Fruit fly (Drosophila melanogaster) whole organism, prepupa: ENCODE measurements around the gene tey.
A peak's percentile ranks its signal among the peaks of the same experiment; 100 is the strongest.

ENCODE experiments used
- Blimp-1 ChIP-seq: fragments of 200-800 bp; sonication (Bioruptor generic); optimal IDR thresholded peaks from 3 replicates; lab custom pipeline; 2017; ENCODE audit warnings: missing biosample characterization, missing genetic modification characterization, mild to moderate bottlenecking, moderate library complexity, missing genetic modification reagents
- CG10631 ChIP-seq: fragments of 200-800 bp; sonication (Bioruptor generic); optimal IDR thresholded peaks from 2 replicates; lab custom pipeline; 2016; ENCODE audit warnings: missing biosample characterization, missing genetic modification characterization
- CG10669 ChIP-seq: fragments of 200-800 bp; sonication (Bioruptor generic); optimal IDR thresholded peaks from 3 replicates; lab custom pipeline; 2018; ENCODE audit warnings: missing biosample characterization, mild to moderate bottlenecking, missing genetic modification characterization, moderate library complexity
- CG11294 ChIP-seq: fragments of 200-800 bp; sonication (Bioruptor generic); IDR thresholded peaks from 2 replicates; pipeline ENCODE4 v1.3.6; 2022; ENCODE audit warnings: missing biosample characterization, missing genetic modification characterization
- CG11902 ChIP-seq: fragments of 200-800 bp; sonication (Bioruptor generic); optimal IDR thresholded peaks from 3 replicates; lab custom pipeline; 2016; ENCODE audit warnings: missing biosample characterization, missing genetic modification characterization
- CG1621 ChIP-seq: fragments of 200-800 bp; sonication (Bioruptor generic); optimal IDR thresholded peaks from 3 replicates; lab custom pipeline; 2018; ENCODE audit warnings: missing biosample characterization, mild to moderate bottlenecking, missing genetic modification characterization
- CG16779 ChIP-seq: fragments of 200-800 bp; sonication (Bioruptor generic); optimal IDR thresholded peaks from 3 replicates; lab custom pipeline; 2017; ENCODE audit warnings: missing biosample characterization, mild to moderate bottlenecking, missing genetic modification characterization
- CG3032 ChIP-seq: fragments of 200-800 bp; optimal IDR thresholded peaks from 2 replicates; lab custom pipeline; 2019; ENCODE audit warnings: missing biosample characterization, mild to moderate bottlenecking, missing genetic modification characterization, moderate library complexity
- CG31627 ChIP-seq: fragments of 200-800 bp; sonication (Bioruptor generic); optimal IDR thresholded peaks from 3 replicates; lab custom pipeline; 2016; ENCODE audit warnings: missing biosample characterization, missing genetic modification characterization
- CG32006 ChIP-seq: fragments of 200-800 bp; sonication (Bioruptor generic); optimal IDR thresholded peaks from 3 replicates; lab custom pipeline; 2017; ENCODE audit warnings: missing biosample characterization, mild to moderate bottlenecking, missing genetic modification characterization
- CG34406 ChIP-seq: fragments of 200-800 bp; sonication (Bioruptor generic); optimal IDR thresholded peaks from 3 replicates; lab custom pipeline; 2016; ENCODE audit warnings: missing biosample characterization, missing genetic modification characterization
- CG3919 ChIP-seq: fragments of 200-800 bp; sonication (Bioruptor generic); optimal IDR thresholded peaks from 3 replicates; lab custom pipeline; 2016; ENCODE audit warnings: missing biosample characterization, missing genetic modification characterization
- CG4318 ChIP-seq: fragments of 200-800 bp; sonication (Bioruptor generic); optimal IDR thresholded peaks from 3 replicates; lab custom pipeline; 2017; ENCODE audit warnings: missing biosample characterization, mild to moderate bottlenecking, missing genetic modification characterization
- CG6163 ChIP-seq: fragments of 200-800 bp; sonication (Bioruptor generic); IDR thresholded peaks from 3 replicates; pipeline ENCODE4 v1.3.6; 2022; ENCODE audit warnings: missing biosample characterization, missing genetic modification characterization
- CG6792 ChIP-seq: fragments of 200-800 bp; sonication (Bioruptor generic); optimal IDR thresholded peaks from 3 replicates; lab custom pipeline; 2016; ENCODE audit warnings: missing biosample characterization, missing genetic modification characterization
- CG6808 ChIP-seq: fragments of 200-800 bp; sonication (Bioruptor generic); optimal IDR thresholded peaks from 3 replicates; lab custom pipeline; 2017; ENCODE audit warnings: missing biosample characterization, missing genetic modification characterization, mild to moderate bottlenecking, moderate library complexity, missing genetic modification reagents
- CG6854 ChIP-seq: fragments of 200-800 bp; sonication (Bioruptor generic); optimal IDR thresholded peaks from 2 replicates; lab custom pipeline; 2017; ENCODE audit warnings: missing biosample characterization, mild to moderate bottlenecking, missing genetic modification characterization
- CG7368 ChIP-seq: fragments of 200-800 bp; sonication (Bioruptor generic); optimal IDR thresholded peaks from 3 replicates; lab custom pipeline; 2016; ENCODE audit warnings: missing biosample characterization, missing genetic modification characterization
- CG8632 ChIP-seq: fragments of 200-800 bp; sonication (Bioruptor generic); optimal IDR thresholded peaks from 3 replicates; lab custom pipeline; 2016; ENCODE audit warnings: missing biosample characterization, missing genetic modification characterization
- CG9139 ChIP-seq: fragments of 200-800 bp; sonication (Bioruptor generic); optimal IDR thresholded peaks from 3 replicates; lab custom pipeline; 2017; ENCODE audit warnings: missing biosample characterization, mild to moderate bottlenecking, missing genetic modification characterization
- Eip75B ChIP-seq: fragments of 200-800 bp; sonication (Bioruptor generic); optimal IDR thresholded peaks from 3 replicates; lab custom pipeline; 2016; ENCODE audit warnings: missing biosample characterization, missing genetic modification characterization
- Eip78C ChIP-seq: fragments of 200-800 bp; sonication (Bioruptor generic); peaks from one replicate; lab custom pipeline; 2016; ENCODE audit warnings: missing biosample characterization, missing genetic modification characterization
- Eip93F ChIP-seq: fragments of 200-800 bp; sonication (Bioruptor generic); optimal IDR thresholded peaks from 2 replicates; lab custom pipeline; 2016; ENCODE audit warnings: missing biosample characterization, mild to moderate bottlenecking, missing genetic modification characterization
- Ets21C ChIP-seq: fragments of 200-800 bp; sonication (Bioruptor generic); optimal IDR thresholded peaks from 3 replicates; lab custom pipeline; 2016; ENCODE audit warnings: missing biosample characterization, missing genetic modification characterization
- Ets96B ChIP-seq: fragments of 200-800 bp; optimal IDR thresholded peaks from 2 replicates; lab custom pipeline; 2019; ENCODE audit warnings: missing biosample characterization, mild to moderate bottlenecking, missing genetic modification characterization, moderate library complexity
- Gug ChIP-seq: fragments of 200-800 bp; sonication (Bioruptor generic); IDR thresholded peaks from 2 replicates; pipeline ENCODE4 v1.3.6; 2022; ENCODE audit warnings: missing biosample characterization, missing genetic modification characterization
- Hr38 ChIP-seq: sonication (Bioruptor generic); optimal IDR thresholded peaks from 2 replicates; lab custom pipeline; 2016; ENCODE audit warnings: missing biosample characterization, missing genetic modification characterization
- Hr39 ChIP-seq: fragments of 200-800 bp; sonication (Bioruptor generic); optimal IDR thresholded peaks from 2 replicates; lab custom pipeline; 2016; ENCODE audit warnings: missing biosample characterization, missing genetic modification characterization
- Hr4 ChIP-seq: fragments of 200-800 bp; sonication (Bioruptor generic); optimal IDR thresholded peaks from 3 replicates; lab custom pipeline; 2016; ENCODE audit warnings: missing biosample characterization, missing genetic modification characterization
- Lpt ChIP-seq: fragments of 200-800 bp; sonication (Bioruptor generic); optimal IDR thresholded peaks from 3 replicates; lab custom pipeline; 2016; ENCODE audit warnings: missing biosample characterization, missing genetic modification characterization
- Met ChIP-seq: fragments of 200-800 bp; sonication (Bioruptor generic); optimal IDR thresholded peaks from 3 replicates; lab custom pipeline; 2016; ENCODE audit warnings: missing biosample characterization, missing genetic modification characterization
- OdsH ChIP-seq: fragments of 200-800 bp; sonication (Bioruptor generic); optimal IDR thresholded peaks from 3 replicates; lab custom pipeline; 2016; ENCODE audit warnings: missing biosample characterization, missing genetic modification characterization
- Smox ChIP-seq: fragments of 200-800 bp; sonication (Bioruptor generic); optimal IDR thresholded peaks from 3 replicates; lab custom pipeline; 2016; ENCODE audit warnings: missing biosample characterization, missing genetic modification characterization
- Sox102F ChIP-seq: fragments of 200-800 bp; sonication (Bioruptor generic); optimal IDR thresholded peaks from 2 replicates; lab custom pipeline; 2016; ENCODE audit warnings: missing biosample characterization, mild to moderate bottlenecking, missing genetic modification characterization
- Sox15 ChIP-seq: fragments of 200-800 bp; sonication (Bioruptor generic); optimal IDR thresholded peaks from 3 replicates; lab custom pipeline; 2016; ENCODE audit warnings: missing biosample characterization, missing genetic modification characterization
- acj6 ChIP-seq: fragments of 200-800 bp; sonication (Bioruptor generic); optimal IDR thresholded peaks from 3 replicates; lab custom pipeline; 2016; ENCODE audit warnings: missing biosample characterization, missing genetic modification characterization
- cyc ChIP-seq: fragments of 200-800 bp; sonication (Bioruptor generic); optimal IDR thresholded peaks from 3 replicates; lab custom pipeline; 2016; ENCODE audit warnings: missing biosample characterization, missing genetic modification characterization
- dac ChIP-seq: fragments of 200-800 bp; sonication (Bioruptor generic); optimal IDR thresholded peaks from 2 replicates; lab custom pipeline; 2017; ENCODE audit warnings: missing biosample characterization, mild to moderate bottlenecking, missing genetic modification characterization
- dsx ChIP-seq: fragments of 200-800 bp; optimal IDR thresholded peaks from 3 replicates; lab custom pipeline; 2019; ENCODE audit warnings: missing biosample characterization, mild to moderate bottlenecking, missing genetic modification characterization, moderate library complexity; ENCODE audit not compliant: poor library complexity, severe bottlenecking
- eg ChIP-seq: fragments of 200-800 bp; sonication (Bioruptor generic); IDR thresholded peaks from 3 replicates; pipeline ENCODE4 v1.3.6; 2022; ENCODE audit warnings: missing biosample characterization, missing genetic modification characterization
- esn ChIP-seq: fragments of 200-800 bp; sonication (Bioruptor generic); optimal IDR thresholded peaks from 2 replicates; lab custom pipeline; 2016; ENCODE audit warnings: missing biosample characterization, mild to moderate bottlenecking, missing genetic modification characterization, moderate library complexity
- fd59A ChIP-seq: fragments of 200-800 bp; sonication (Bioruptor generic); optimal IDR thresholded peaks from 2 replicates; lab custom pipeline; 2017; ENCODE audit warnings: missing biosample characterization, mild to moderate bottlenecking, missing genetic modification characterization, missing genetic modification reagents
- fd85E ChIP-seq: fragments of 200-800 bp; sonication (Bioruptor generic); optimal IDR thresholded peaks from 3 replicates; lab custom pipeline; 2016; ENCODE audit warnings: missing biosample characterization, missing genetic modification characterization
- fkh ChIP-seq: fragments of 200-800 bp; sonication (Bioruptor generic); optimal IDR thresholded peaks from 3 replicates; lab custom pipeline; 2017; ENCODE audit warnings: missing biosample characterization, mild to moderate bottlenecking, missing genetic modification characterization, moderate library complexity
- net ChIP-seq: fragments of 200-800 bp; sonication (Bioruptor generic); optimal IDR thresholded peaks from 3 replicates; lab custom pipeline; 2016; ENCODE audit warnings: missing biosample characterization, missing genetic modification characterization
- pdm3 ChIP-seq: fragments of 200-800 bp; sonication (Bioruptor generic); optimal IDR thresholded peaks from 3 replicates; lab custom pipeline; 2016; ENCODE audit warnings: missing biosample characterization, missing genetic modification characterization
- salr ChIP-seq, 2 experiments: fragments of 200-800 bp; sonication (Bioruptor generic); optimal IDR thresholded peaks; 3 replicates each; lab custom pipeline; 2016 to 2018; ENCODE audit warnings: missing biosample characterization in 2 of 2, missing genetic modification characterization in 2 of 2, mild to moderate bottlenecking in 1 of 2
- spab ChIP-seq: fragments of 200-800 bp; sonication (Bioruptor generic); optimal IDR thresholded peaks from 2 replicates; lab custom pipeline; 2017; ENCODE audit warnings: missing biosample characterization, mild to moderate bottlenecking, missing genetic modification characterization, missing genetic modification reagents
- svp ChIP-seq: fragments of 200-800 bp; sonication (Bioruptor generic); peaks from one replicate; lab custom pipeline; 2016; ENCODE audit warnings: missing biosample characterization, missing genetic modification characterization
- vri ChIP-seq: fragments of 200-800 bp; sonication (Bioruptor generic); optimal IDR thresholded peaks from 3 replicates; lab custom pipeline; 2016; ENCODE audit warnings: missing biosample characterization, mild to moderate bottlenecking, missing genetic modification characterization

tey gene

DNA sequence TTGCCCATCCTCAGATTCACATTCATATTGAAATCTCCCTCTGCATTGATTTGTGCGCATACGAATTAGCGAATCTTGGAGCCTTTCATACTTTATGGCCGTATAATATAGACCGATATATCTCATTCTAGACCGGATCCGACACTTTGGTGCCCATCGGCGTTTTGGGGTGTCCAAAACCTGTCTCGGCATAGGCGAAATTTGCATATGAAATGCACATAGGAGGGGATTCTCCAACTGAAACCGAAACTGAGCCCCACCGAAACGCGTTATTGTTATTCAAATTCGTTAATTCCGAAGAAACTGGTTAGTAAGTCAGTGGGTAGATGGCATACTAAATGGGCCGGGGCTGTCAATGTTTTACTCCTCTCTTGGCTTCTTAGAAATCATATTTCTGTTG is 36.6 kb upstream of the tey start:
- TF ChIP-seq Eip78C (GFP tag; lab: Kevin White, UChicago) (peak; percentile 5), Sox102F (no peak), Hr4 (GFP tag; lab: Kevin White, UChicago) (no peak), CG32006 (GFP tag; lab: Kevin White, UChicago) (no peak), CG10669 (GFP tag; lab: Kevin White, UChicago) (no peak)

DNA sequence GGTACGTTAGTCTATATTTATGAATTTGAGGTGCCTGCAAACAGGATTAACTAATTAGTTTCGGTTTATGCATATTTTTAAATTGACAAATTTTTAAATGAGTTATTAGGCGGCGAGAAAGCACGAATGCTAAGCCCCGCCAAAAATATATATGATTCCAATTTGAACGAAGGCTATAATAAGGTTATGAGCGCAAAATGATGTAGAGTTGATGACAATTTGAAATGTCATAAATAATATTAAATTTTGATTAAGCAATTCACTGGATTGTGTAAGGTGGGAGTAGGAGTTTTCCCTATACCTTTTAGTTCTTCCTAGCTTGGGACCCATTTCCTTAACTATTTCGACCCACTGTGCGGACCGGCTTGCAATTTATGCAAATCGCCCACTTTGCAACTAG is 35.7 kb upstream of the tey start:
- TF ChIP-seq net (GFP tag; lab: Kevin White, UChicago) (peak; percentile 65), svp (GFP tag; lab: Kevin White, UChicago) (peak; percentile 81), Eip78C (GFP tag; lab: Kevin White, UChicago) (peak; percentile 91), CG10631 (GFP tag; lab: Kevin White, UChicago) (peak; percentile 38), CG6854 (no peak), CG9139 (GFP tag; lab: Kevin White, UChicago) (no peak), Blimp-1 (GFP tag; lab: Kevin White, UChicago) (no peak), CG4318 (GFP tag; lab: Kevin White, UChicago) (peak; percentile 36), CG6792 (GFP tag; lab: Kevin White, UChicago) (peak; percentile 43), cyc (GFP tag; lab: Kevin White, UChicago) (peak; percentile 30), Hr4 (GFP tag; lab: Kevin White, UChicago) (peak; percentile 67), CG34406 (GFP tag; lab: Kevin White, UChicago) (peak; percentile 37), Lpt (GFP tag; lab: Kevin White, UChicago) (peak; percentile 66), CG11902 (GFP tag; lab: Kevin White, UChicago) (peak; percentile 54), spab (GFP tag; lab: Kevin White, UChicago) (peak; percentile 37), Hr39 (GFP tag; lab: Kevin White, UChicago) (peak; percentile 29), CG31627 (GFP tag; lab: Kevin White, UChicago) (peak; percentile 31), fd85E (GFP tag; lab: Kevin White, UChicago) (no peak), Gug (GFP tag; lab: Robert Waterston, UW) (no peak), Ets21C (GFP tag; lab: Kevin White, UChicago) (peak; percentile 3), CG1621 (tag; lab: Kevin White, UChicago) (no peak), CG3919 (peak; percentile 65), salr (GFP tag; optimal IDR thresholded peaks at IDR 0.05; lab: Kevin White, UChicago) (peak in 1 of 2 experiments; percentile 52), acj6 (peak; percentile 39), Sox102F (peak; percentile 32), CG6808 (peak; percentile 57), dac (GFP tag; lab: Kevin White, UChicago) (no peak), pdm3 (GFP tag; lab: Kevin White, UChicago) (peak; percentile 60), dsx (no peak), OdsH (GFP tag; lab: Kevin White, UChicago) (peak; percentile 63), CG16779 (tag; lab: Kevin White, UChicago) (no peak), esn (GFP tag; lab: Kevin White, UChicago) (peak; percentile 53), Eip75B (GFP tag; lab: Kevin White, UChicago) (peak; percentile 66), CG7368 (GFP tag; lab: Kevin White, UChicago) (no peak), CG11294 (no peak), Sox15 (GFP tag; lab: Kevin White, UChicago) (peak; percentile 24), Smox (GFP tag; lab: Kevin White, UChicago) (peak; percentile 53), CG8632 (GFP tag; lab: Kevin White, UChicago) (peak; percentile 44), Eip93F (GFP tag; lab: Kevin White, UChicago) (no peak), CG6163 (peak; percentile 75), CG10669 (GFP tag; lab: Kevin White, UChicago) (peak; percentile 20), fkh (GFP tag; lab: Kevin White, UChicago) (no peak), CG32006 (GFP tag; lab: Kevin White, UChicago) (peak; percentile 77), CG3032 (tag; lab: Kevin White, UChicago) (peak; percentile 25), fd59A (peak; percentile 28), Met (peak; percentile 47), Hr38 (GFP tag; lab: Kevin White, UChicago) (no peak), Ets96B (tag; lab: Kevin White, UChicago) (no peak), eg (GFP tag; lab: Robert Waterston, UW) (peak; percentile 69), vri (no peak)
